Worm (Caenorhabditis elegans): Measurements from ENCODE around the gene cup-14.
A peak's percentile ranks its signal among the peaks of the same experiment; 100 is the strongest.

cup-14 gene

DNA sequence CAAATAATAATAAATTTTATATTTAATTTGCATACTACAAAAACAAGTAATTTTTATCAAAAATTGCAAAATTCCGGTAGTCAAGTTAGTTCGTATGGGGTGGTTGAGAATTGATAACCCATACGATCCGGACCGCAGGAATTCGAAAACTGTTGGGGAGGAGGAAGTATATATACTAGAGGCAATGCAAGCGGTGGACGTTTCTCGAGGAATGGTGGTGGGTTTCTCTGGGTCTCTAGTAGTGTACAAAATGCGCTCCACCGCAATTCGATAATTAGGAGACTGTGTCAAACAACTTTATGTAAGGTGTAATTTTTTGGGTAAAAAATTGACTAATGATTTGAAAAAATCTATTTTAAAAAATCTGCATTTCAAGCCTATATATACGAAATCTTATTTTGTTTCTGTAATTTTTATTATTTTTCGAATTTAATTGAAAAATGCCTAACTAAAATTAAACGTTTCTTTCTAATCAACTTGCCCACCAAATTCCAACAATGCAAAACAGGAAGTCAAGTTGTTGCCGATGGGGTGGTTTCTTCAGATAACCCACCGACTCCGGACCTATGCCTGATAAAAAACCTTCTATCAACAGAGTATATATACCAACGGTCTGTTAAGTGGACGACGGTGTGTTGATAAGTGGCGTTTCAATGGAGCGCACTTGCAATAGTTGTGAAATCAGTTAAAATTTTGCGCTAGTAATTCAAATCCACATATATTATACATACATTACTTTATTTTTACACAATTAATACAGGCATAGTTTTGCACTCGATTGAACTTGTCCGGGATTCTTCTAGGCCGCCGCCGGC lies 37.5 kb downstream of the cup-14 start (continued):
- TF ChIP-seq ztf-18 (tag; optimal IDR thresholded peaks at IDR 0.05) (peak; percentile 39), F33H1.4 (GFP tag; IDR thresholded peaks at IDR 0.05) (peak; percentile 24; the same call in 1 of the 2 replicates), madf-3 (GFP tag; IDR thresholded peaks at IDR 0.05) (0 out of 2 replicates have a peak, but pooled peaks have one; percentile 46), lin-54 (GFP tag; optimal IDR thresholded peaks at IDR 0.05) (peak; percentile 76), snpc-1.3 (tag; optimal IDR thresholded peaks at IDR 0.05; ENCODE audit: insufficient read depth) (peak; percentile 41), nhr-120 (GFP tag; IDR thresholded peaks at IDR 0.05) (no peak), hmg-20 (GFP tag; IDR thresholded peaks at IDR 0.05) (peak; percentile 76; the same call in 1 of the 2 replicates), let-526 (GFP tag; IDR thresholded peaks at IDR 0.05) (peak; percentile 55; the same call in 1 of the 2 replicates), F22D6.2 (tag; optimal IDR thresholded peaks at IDR 0.05) (peak; percentile 66), madf-8 (GFP tag; conservative IDR thresholded peaks at IDR 0.05) (0 out of 2 replicates have a peak, but pooled peaks have one; percentile 9), mxl-1 (tag; optimal IDR thresholded peaks at IDR 0.05) (no peak), egl-18 (GFP tag; IDR thresholded peaks at IDR 0.05) (peak; percentile 59; the same call in 1 of the 2 replicates), nhr-90 (tag; optimal IDR thresholded peaks at IDR 0.05) (peak; percentile 47), mel-28 (tag; optimal IDR thresholded peaks at IDR 0.05; ENCODE audit: borderline replicate concordance) (peak; percentile 54), xnd-1 (tag; optimal IDR thresholded peaks at IDR 0.05) (no peak), F57C9.4 (tag; optimal IDR thresholded peaks at IDR 0.05) (no peak), F37B4.10 (GFP tag; IDR thresholded peaks at IDR 0.05) (no peak), Y95B8A.8 (GFP tag; IDR thresholded peaks at IDR 0.05) (0 out of 2 replicates have a peak, but pooled peaks have one; percentile 27), snpc-1.1 (tag; optimal IDR thresholded peaks at IDR 0.05; ENCODE audit: insufficient read depth) (peak; percentile 87), rec-8 (tag; optimal IDR thresholded peaks at IDR 0.05) (no peak), ets-4 (GFP tag; optimal IDR thresholded peaks at IDR 0.05) (no peak), efl-1 (GFP tag; optimal IDR thresholded peaks at IDR 0.05) (no peak), nhr-80 (tag; optimal IDR thresholded peaks at IDR 0.05) (peak; percentile 44), T26A5.8 (tag; optimal IDR thresholded peaks at IDR 0.05) (no peak), F52B5.7 (tag; optimal IDR thresholded peaks at IDR 0.05) (peak; percentile 53), F49E8.2 (tag; optimal IDR thresholded peaks at IDR 0.05; ENCODE audit: insufficient read depth) (no peak), aptf-3 (GFP tag; IDR thresholded peaks at IDR 0.05) (0 out of 2 replicates have a peak, but pooled peaks have one; percentile 32), attf-6 (GFP tag; IDR thresholded peaks at IDR 0.05) (peak; percentile 67), lag-1 (GFP tag; IDR thresholded peaks at IDR 0.05) (0 out of 2 replicates have a peak, but pooled peaks have one; percentile 71), pha-4 (tag; optimal IDR thresholded peaks at IDR 0.05) (peak; percentile 87), akir-1 (GFP tag; optimal IDR thresholded peaks at IDR 0.05) (no peak), die-1 (tag; optimal IDR thresholded peaks at IDR 0.05) (peak; percentile 58), B0336.3 (GFP tag; IDR thresholded peaks at IDR 0.05) (peak; percentile 53; the same call in 1 of the 2 replicates), mcd-1 (GFP tag; IDR thresholded peaks at IDR 0.05) (peak; percentile 90)

DNA sequence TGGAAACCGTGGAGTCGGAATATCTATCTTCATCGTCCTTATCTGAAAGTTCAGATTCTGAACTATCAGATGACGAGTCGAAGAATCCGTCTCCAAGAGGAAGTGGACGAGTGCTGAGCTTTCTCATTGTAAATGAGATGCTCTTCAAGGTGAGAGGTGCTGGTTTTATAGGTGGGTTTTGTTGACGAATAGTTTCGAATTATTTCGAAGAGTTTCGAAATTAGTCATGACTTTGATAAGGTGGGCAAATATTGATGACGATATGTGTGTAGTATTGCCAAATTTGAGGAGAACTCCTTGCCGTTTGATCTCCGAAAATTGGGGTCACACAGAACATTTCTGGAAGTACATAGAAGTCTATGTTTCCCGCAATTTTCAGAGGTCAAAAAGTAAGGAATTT lies 38.5 kb downstream of the cup-14 start, which contains the start of gene F08G2.5:
Gene F08G2.5 (minus strand): TSS at position 127 of the 400 bp plus-strand sequence.
- no peak for TF ChIP-seq hrde-1 (tag; optimal IDR thresholded peaks at IDR 0.05; ENCODE audit: borderline replicate concordance)
- 0 out of 2 replicates have a peak, but pooled peaks have one; percentile 7 for TF ChIP-seq C06A6.2 (GFP tag; conservative IDR thresholded peaks at IDR 0.05)
